Worm (Caenorhabditis elegans) whole organism, L4/young adult: ENCODE data around the gene cebp-1.

Source experiments
- W03F9.2 ChIP-seq: fragments of 150-350 bp; optimal IDR thresholded peaks from 2 replicates; lab custom pipeline; 2014; ENCODE audit warnings: missing biosample characterization, missing genetic modification characterization
- dao-5 ChIP-seq: sonication (generic microtip); optimal IDR thresholded peaks from 2 replicates; lab custom pipeline; 2016; ENCODE audit warnings: missing genotype, missing genetic modification characterization, moderate library complexity, missing compliant biosample characterization
- him-1 ChIP-seq: sonication (generic microtip); optimal IDR thresholded peaks from 2 replicates; lab custom pipeline; 2016; ENCODE audit warnings: missing genotype, missing genetic modification reagents, missing genetic modification characterization, missing compliant biosample characterization

cebp-1 gene

DNA sequence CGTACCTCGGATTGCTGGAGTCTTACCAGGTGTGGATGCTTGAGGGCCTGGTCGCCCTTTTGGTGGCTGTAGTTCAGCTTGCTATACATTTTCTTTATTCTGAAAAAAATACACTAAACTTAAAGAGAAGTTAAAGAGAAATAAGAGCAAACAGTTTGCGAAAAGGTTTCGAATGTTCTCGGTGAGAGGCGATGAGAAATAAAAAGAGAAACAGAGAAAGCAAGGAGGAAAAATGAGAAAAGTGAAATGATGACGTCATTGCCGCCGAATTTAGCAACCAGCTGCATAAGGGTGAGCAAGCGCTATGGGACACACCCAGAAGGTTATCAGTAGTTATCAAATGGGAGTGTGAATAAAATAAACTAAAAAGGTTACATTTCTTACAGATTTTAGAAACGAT is at the start of gene cebp-1:
Gene cebp-1 (minus strand): TSS at position 99 of the 400 bp plus-strand sequence.
- no peak for TF ChIP-seq him-1 (tag; lab: Kevin White, UChicago)
- TF ChIP-seq W03F9.2 (tag; lab: Kevin White, UChicago): peak; percentile 39
- no peak for TF ChIP-seq dao-5

DNA sequence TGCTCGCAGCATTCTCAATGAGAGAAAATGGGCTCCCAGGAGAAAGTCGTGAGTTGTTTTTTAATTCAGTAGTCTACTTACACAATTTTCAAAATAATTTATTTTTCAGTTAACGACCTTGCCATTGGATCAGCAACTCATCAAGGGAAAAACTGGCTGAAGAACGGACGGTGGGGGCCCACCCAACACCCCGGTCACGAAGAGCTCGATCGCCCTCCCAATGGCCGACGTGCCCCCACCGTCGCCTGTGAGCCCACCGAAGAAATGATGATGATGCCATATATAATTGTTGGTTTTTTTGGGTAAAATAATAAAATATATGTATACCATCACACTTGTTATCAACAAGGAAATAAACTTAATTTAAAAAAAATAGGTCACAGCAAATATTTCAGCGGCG is 49.2 kb upstream of the cebp-1 start:
- no peak for TF ChIP-seq him-1 (tag; lab: Kevin White, UChicago)
- TF ChIP-seq dao-5: no peak
- TF ChIP-seq W03F9.2 (tag; lab: Kevin White, UChicago): no peak

DNA sequence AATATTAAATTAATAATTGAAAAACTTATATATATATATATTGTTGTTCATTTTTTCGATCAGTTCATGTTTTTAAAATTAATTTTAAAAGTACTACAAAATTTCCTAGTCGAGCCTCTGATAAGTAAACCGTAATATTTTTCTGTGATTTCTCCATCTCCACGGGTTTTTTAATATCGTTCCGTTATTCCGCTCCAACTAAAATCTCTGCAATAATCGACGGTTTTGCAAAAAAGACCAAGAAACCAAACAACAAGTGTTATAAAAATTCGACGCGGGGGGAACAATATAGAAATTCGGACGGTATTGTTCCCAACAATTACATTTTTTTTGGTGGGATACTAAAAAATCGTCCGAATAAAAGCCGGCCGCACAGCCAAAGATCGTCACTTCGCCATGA is 48.8 kb upstream of the cebp-1 start, which contains the start of gene F09E10.1:
Gene F09E10.1 (plus strand): TSS at position 301 of the 400 bp plus-strand sequence.
- TF ChIP-seq him-1 (tag; lab: Kevin White, UChicago) (no peak), dao-5 (no peak), W03F9.2 (tag; lab: Kevin White, UChicago) (no peak)

DNA sequence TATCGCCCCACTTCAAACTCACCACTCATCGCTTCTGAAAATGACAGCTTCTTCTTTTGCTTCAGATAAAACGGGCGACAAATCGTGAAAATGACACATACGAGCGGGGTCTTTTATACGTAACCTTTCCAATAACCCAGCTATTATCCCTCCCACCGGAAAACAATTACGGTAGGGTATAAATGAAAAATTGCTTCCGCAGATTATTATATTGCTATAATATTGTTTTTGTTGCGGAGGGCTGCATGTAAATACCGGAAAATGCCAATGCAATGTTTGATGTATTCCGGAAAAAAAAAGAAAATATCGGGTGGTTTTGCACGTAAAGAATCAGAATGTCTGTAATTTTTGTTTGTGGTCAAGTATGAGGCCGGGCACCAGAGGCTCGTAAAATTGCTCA is 48.1 kb upstream of the cebp-1 start, which contains the start of gene F09E10.7:
Gene F09E10.7 (minus strand): TSS at position 101 of the 400 bp plus-strand sequence.
- TF ChIP-seq W03F9.2 (tag; lab: Kevin White, UChicago): no peak
- no peak for TF ChIP-seq him-1 (tag; lab: Kevin White, UChicago)

DNA sequence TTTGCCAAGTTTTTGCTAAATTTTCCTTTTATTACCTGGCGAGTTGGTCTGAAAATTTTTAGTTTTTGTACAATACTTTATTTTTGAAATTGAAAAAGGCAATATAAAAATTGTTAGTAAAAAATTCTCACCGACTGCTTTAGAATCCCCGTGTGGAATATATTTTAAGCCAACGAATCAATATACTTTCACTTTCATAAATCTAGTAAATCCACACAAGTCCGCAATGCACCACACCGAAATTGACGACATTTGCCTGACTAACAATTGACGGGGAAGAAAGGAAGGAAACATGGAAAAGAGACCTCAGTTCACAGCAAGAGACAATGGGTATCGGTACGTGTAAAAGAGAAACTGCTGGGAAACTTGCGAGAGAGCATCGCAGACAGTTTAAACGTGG is 45.8 kb upstream of the cebp-1 start:
- TF ChIP-seq dao-5 (no peak), W03F9.2 (tag; lab: Kevin White, UChicago) (no peak), him-1 (tag; lab: Kevin White, UChicago) (no peak)

DNA sequence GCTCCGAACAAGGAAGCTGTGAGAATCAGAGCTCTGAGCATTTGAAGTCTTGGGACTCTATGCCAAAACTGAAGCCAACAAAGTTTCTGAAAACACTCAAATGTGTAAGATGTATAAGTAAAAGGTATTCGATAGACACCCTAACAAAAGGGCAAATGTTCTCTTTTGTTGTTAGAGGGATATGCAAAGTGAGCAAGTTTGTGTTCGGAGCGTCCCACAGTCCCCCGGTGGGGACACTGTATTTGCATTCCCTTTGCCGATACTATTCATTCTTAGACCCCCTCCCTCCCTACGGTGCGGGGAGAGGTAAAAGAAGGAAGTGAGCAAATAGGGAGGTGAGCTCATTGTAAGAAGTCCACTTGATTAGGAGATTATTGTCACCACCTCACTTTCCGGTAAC is 43.9 kb upstream of the cebp-1 start, which contains the start of gene F09E10.6:
Gene F09E10.6 (minus strand): TSS at position 101 of the 400 bp plus-strand sequence.
- TF ChIP-seq W03F9.2 (tag; lab: Kevin White, UChicago) (no peak), him-1 (tag; lab: Kevin White, UChicago) (no peak), dao-5 (no peak)

DNA sequence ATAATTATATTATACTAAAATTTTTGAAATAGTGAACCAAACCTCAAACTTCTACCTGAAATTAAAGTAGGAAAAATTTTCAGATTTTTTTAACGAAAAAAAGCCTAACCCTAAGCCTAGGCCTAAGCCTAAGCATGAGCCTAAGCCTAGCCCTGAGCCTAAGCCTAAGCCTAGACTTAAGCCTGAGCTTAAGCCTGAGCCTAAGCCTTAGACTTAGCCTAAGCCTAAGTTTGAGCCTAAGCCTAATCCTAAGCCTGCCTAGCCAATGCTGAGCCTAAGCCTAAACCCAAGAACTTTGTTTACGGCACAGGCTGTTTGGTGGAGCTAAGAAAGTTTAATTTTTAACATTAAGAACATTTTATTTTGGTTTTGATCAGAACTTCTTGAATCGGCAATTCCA is 42.3 kb upstream of the cebp-1 start:
- TF ChIP-seq W03F9.2 (tag; lab: Kevin White, UChicago) (no peak), him-1 (tag; lab: Kevin White, UChicago) (no peak), dao-5 (no peak)

DNA sequence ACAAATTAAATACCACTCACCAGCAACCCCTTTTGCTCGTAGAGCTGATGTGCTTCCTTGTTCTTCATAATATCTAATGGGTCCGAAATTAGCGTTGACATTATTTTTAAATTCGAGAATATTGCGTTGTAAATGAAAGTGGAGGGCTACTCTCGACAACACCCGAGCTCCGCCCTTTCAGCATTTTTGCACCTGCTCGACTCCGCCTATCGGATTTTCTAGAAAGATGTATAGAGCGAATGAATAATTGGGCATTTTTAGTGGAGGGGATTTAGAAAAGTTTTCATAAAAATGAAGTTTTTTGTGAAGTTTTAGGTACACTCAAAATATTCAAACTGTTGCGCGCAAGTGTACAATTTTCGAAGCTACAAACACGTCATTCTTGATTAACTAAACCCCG is 40.6 kb upstream of the cebp-1 start, which contains the start of gene F09E10.5:
Gene F09E10.5 (minus strand): TSS at position 101 of the 400 bp plus-strand sequence.
- no peak for TF ChIP-seq him-1 (tag; lab: Kevin White, UChicago)
- no peak for TF ChIP-seq W03F9.2 (tag; lab: Kevin White, UChicago)
- no peak for TF ChIP-seq dao-5

DNA sequence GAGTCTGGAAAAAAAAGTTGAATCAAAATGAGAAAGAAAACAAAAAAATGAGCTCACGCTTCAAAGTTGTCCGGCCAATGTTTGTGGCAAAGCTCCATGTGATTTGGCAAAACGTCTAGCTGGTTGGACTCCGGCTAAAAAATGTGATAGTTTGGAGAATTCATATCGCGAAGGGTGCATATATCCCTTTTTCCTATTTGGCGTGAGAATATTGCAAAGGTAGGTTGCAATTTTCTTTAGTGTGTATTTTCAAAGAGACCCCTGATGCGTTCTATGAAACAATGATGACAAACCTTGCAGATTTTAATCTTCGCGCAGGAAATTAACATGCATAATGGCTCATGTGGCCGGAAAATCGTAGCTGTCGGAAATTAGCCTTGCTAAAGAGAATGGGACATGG is 38.5 kb upstream of the cebp-1 start:
- no peak for TF ChIP-seq him-1 (tag; lab: Kevin White, UChicago)
- TF ChIP-seq W03F9.2 (tag; lab: Kevin White, UChicago): no peak
- TF ChIP-seq dao-5: no peak

DNA sequence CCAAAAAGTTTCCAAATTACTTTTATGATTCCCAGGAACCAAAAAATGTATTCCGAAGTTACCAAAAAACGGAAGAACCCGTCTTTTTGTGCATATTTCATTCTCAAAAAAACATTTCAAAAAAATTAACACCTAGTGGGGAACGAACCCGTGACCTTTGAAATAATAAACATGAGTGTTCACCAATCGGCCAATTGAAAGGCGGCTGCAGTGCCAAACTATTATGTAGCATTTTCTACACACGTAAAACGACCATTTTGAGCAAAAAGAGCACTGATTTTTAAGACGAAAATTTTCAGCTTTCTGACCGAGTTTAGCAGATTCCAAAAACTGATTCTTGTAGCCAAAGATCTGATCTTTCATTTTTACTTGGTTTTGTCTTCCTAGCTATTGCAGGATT is 37.4 kb upstream of the cebp-1 start:
- no peak for TF ChIP-seq dao-5

DNA sequence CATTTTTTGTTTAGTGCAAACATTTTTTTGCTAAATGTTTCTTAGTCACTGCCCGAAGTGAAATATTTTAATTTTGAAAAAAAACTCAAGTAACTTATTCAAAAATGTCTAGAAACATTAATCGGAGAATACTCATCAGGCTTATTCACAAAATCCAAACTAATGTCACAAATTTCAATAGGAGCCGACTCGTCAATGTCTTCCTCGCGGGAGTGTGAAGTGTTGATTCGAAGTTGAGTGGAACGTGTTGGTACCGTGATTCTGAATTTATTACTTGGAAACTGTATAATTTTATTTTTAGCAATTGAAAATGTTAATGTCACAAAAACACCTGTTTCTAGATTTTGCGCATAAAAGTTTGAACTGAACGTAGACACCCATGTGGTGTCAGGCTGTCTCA is 35.9 kb upstream of the cebp-1 start:
- TF ChIP-seq W03F9.2 (tag; lab: Kevin White, UChicago) (no peak), dao-5 (no peak), him-1 (tag; lab: Kevin White, UChicago) (no peak)

DNA sequence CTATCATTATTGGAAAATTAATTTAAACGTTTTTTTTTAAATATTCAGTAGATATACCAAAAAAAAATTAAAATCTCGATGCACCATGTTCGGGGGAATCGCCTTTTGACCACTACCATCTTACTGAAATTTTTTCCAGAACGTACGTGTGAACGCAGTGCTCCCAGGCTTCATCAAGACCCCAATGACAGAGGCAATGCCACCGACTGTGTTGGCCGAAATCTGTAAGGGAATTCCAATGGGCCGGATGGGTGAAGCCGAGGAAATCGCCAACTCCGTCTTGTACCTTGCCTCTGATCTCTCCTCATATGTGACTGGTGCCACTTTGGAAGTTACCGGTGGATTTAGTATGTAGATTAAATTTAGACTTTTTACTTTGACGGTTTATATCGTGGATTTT is 35.1 kb upstream of the cebp-1 start:
- TF ChIP-seq him-1 (tag; lab: Kevin White, UChicago) (no peak), dao-5 (no peak), W03F9.2 (tag; lab: Kevin White, UChicago) (no peak)

DNA sequence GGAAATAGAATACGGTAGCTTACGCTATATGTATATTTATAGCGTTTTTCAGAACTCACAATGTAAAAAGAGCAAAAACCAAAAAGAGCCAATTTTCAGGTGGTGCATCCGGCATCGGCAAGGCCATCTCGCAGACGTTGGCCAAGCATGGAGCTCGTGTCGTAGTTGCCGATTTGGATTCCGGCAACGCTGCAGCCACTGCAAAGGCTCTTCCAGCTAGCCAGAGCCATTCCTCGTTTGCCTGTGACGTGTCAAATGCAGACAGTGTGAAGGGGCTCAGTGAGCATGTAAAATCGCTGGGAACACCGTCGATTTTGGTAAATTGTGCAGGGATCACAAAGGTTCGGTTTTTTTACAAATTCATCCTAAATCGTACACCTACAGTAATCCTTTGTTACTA is 33.4 kb upstream of the cebp-1 start:
- no peak for TF ChIP-seq W03F9.2 (tag; lab: Kevin White, UChicago)
- TF ChIP-seq him-1 (tag; lab: Kevin White, UChicago): no peak
- no peak for TF ChIP-seq dao-5

DNA sequence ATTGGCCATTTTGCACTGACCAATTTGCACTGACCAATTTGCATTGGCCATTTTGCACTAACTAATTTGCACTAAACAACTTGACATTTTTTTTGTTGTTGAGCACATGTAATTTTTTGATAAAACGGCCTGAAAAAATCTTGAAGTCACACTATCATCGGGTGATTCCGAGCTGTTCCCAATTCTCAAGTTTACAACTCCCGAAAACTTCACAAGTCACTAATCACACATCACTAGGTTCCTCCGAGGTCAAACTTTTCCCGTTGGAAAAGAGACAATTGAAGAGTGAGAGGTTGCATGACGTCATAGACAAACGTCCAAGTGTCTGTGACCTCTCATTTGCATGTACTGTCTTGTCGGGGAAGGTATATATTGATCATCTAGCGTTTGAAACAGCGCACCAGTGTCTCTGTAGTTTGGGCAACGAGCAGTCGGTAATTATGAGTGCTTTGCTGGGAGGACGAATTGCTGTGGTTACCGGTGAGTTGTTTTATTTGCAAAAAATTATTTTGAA is 32.5 kb upstream of the cebp-1 start, which contains the start of the genes D1005.10 and dhs-25:
Gene D1005.10 (minus strand): TSS at position 51 of the 514 bp plus-strand sequence.
Gene dhs-25 (plus strand): TSS at position 398 of the 514 bp plus-strand sequence.
- no peak for TF ChIP-seq him-1 (tag; lab: Kevin White, UChicago)
- TF ChIP-seq dao-5: no peak
- peak; percentile 53 for TF ChIP-seq W03F9.2 (tag; lab: Kevin White, UChicago)

DNA sequence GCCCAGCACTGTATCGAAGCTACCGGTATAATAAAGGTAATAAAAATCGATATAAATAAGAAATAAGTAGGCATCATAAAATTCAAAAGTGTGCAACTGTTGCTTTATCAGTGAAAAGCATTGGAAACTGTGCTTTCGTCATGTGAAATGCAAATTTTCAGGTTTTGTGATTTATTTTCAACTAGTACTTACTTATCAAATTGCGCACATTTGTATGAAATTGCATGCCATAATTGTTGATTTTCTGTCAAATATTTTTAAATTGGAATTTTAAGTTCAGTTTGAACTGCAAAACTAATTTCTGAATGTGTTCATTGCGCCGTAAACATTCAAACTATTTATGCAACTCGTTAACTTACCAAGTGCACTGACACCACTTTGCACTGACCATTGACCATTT is 32.0 kb upstream of the cebp-1 start, which contains the start of gene D1005.4:
Gene D1005.4 (minus strand): TSS at position 101 of the 400 bp plus-strand sequence.
- TF ChIP-seq dao-5 (no peak), W03F9.2 (tag; lab: Kevin White, UChicago) (no peak), him-1 (tag; lab: Kevin White, UChicago) (no peak)
